Fruit fly (Drosophila melanogaster) whole organism, wandering third instar larva: Measurements from ENCODE around the gene RpL7-like.

Experiments
- HLH106 ChIP-seq: fragments of 200-800 bp; optimal IDR thresholded peaks from 3 replicates; lab custom pipeline; 2019; ENCODE audit warnings: missing biosample characterization, mild to moderate bottlenecking, missing genetic modification characterization, moderate library complexity
- Hr78 ChIP-seq: fragments of >200 bp; optimal IDR thresholded peaks from 2 replicates; lab custom pipeline; 2017; ENCODE audit warnings: missing biosample characterization, missing genetic modification characterization
- Mio ChIP-seq: sonication (Bioruptor generic); optimal IDR thresholded peaks from 2 replicates; lab custom pipeline; 2016; ENCODE audit warnings: missing biosample characterization, missing genetic modification characterization
- OdsH ChIP-seq: fragments of 200-800 bp; sonication (Bioruptor generic); optimal IDR thresholded peaks from 2 replicates; lab custom pipeline; 2016; ENCODE audit warnings: missing biosample characterization, mild to moderate bottlenecking, missing genetic modification characterization
- Vsx2 ChIP-seq: fragments of 200-300, 225-300 bp; sonication (Bioruptor generic); optimal IDR thresholded peaks from 2 replicates; lab custom pipeline; 2018; ENCODE audit warnings: missing biosample characterization, missing genetic modification characterization; ENCODE audit not compliant: partially characterized antibody
- br ChIP-seq: fragments of 200-800 bp; sonication (Bioruptor generic); optimal IDR thresholded peaks from 2 replicates; lab custom pipeline; 2016; ENCODE audit warnings: missing biosample characterization, missing genetic modification characterization
- brk ChIP-seq: fragments of 200-800 bp; sonication (Bioruptor generic); optimal IDR thresholded peaks from 2 replicates; lab custom pipeline; 2016; ENCODE audit warnings: missing biosample characterization, mild to moderate bottlenecking, missing genetic modification characterization
- dsf ChIP-seq: sonication (Bioruptor generic); optimal IDR thresholded peaks from 2 replicates; lab custom pipeline; 2016; ENCODE audit warnings: missing biosample characterization, missing genetic modification characterization, borderline replicate concordance
- jim ChIP-seq: fragments of 175-275, 200-325 bp; sonication (Bioruptor generic); optimal IDR thresholded peaks from 2 replicates; lab custom pipeline; 2016; ENCODE audit warnings: missing biosample characterization, mild to moderate bottlenecking, missing genetic modification characterization
- psq ChIP-seq: fragments of 200-800 bp; sonication (Bioruptor generic); optimal IDR thresholded peaks from 3 replicates; lab custom pipeline; 2017; ENCODE audit warnings: missing biosample characterization, mild to moderate bottlenecking, missing genetic modification characterization, moderate library complexity
- rgr ChIP-seq: fragments of 200-800 bp; sonication (Bioruptor generic); optimal IDR thresholded peaks from 3 replicates; lab custom pipeline; 2016; ENCODE audit warnings: missing biosample characterization, mild to moderate bottlenecking, missing genetic modification characterization
- tai ChIP-seq: sonication (Bioruptor generic); optimal IDR thresholded peaks from 2 replicates; lab custom pipeline; 2016; ENCODE audit warnings: missing biosample characterization, missing genetic modification characterization

- TF ChIP-seq HLH106: no peak
- TF ChIP-seq Mio (GFP tag; lab: Kevin White, UChicago): no peak
- TF ChIP-seq rgr (GFP tag; lab: Kevin White, UChicago): no peak
- no peak for TF ChIP-seq Hr78 (GFP tag; lab: Kevin White, UChicago)
- TF ChIP-seq OdsH (GFP tag; lab: Kevin White, UChicago): no peak
- no peak for TF ChIP-seq brk (GFP tag; lab: Kevin White, UChicago)
- TF ChIP-seq br (GFP tag; lab: Kevin White, UChicago): no peak
- TF ChIP-seq Vsx2 (GFP tag; lab: Kevin White, UChicago): no peak
- TF ChIP-seq dsf (GFP tag; lab: Kevin White, UChicago): no peak
- TF ChIP-seq jim: no peak
- TF ChIP-seq tai (GFP tag; lab: Kevin White, UChicago): no peak
- TF ChIP-seq psq (GFP tag; lab: Kevin White, UChicago): no peak
Observed at dm6 chr2L:12075850-12076249, 19.7 kb downstream of the RpL7-like start, which contains the start of gene CG14947.
